Worm (Caenorhabditis elegans): ENCODE data around the gene dyf-2.

The dyf-2 gene

ce11 chrIII:13643534-13643933 is 42.7 kb downstream of the dyf-2 start, which contains the start of the genes drr-2 and set-16 (continued):
- TF ChIP-seq unc-120 (tag; optimal IDR thresholded peaks at IDR 0.05; ENCODE audit: poor library complexity, severe bottlenecking), result peak; percentile 96
- TF ChIP-seq ceh-43 (GFP tag; optimal IDR thresholded peaks at IDR 0.05), result peak; percentile 2
- TF ChIP-seq ceh-39 (tag; optimal IDR thresholded peaks at IDR 0.05), result peak; percentile 98
- TF ChIP-seq lin-13 (tag; optimal IDR thresholded peaks at IDR 0.05), result peak; percentile 98
- TF ChIP-seq nhr-237 (tag; optimal IDR thresholded peaks at IDR 0.05), result peak; percentile 98
- no peak for TF ChIP-seq sem-2 (GFP tag; optimal IDR thresholded peaks at IDR 0.05)

ce11 chrIII:13642776-13643175 is 43.5 kb downstream of the dyf-2 start:
- no peak for TF ChIP-seq nhr-28 (tag; optimal IDR thresholded peaks at IDR 0.05)
- no peak for TF ChIP-seq nhr-237 (tag; optimal IDR thresholded peaks at IDR 0.05)
- no peak for TF ChIP-seq ces-1 (GFP tag; optimal IDR thresholded peaks at IDR 0.05)
- TF ChIP-seq ceh-39 (tag; optimal IDR thresholded peaks at IDR 0.05), result no peak
- TF ChIP-seq hlh-1 (tag; optimal IDR thresholded peaks at IDR 0.05), result no peak
- no peak for TF ChIP-seq flh-1 (GFP tag; optimal IDR thresholded peaks at IDR 0.05)
- TF ChIP-seq lsy-2 (tag; optimal IDR thresholded peaks at IDR 0.05), result no peak
- TF ChIP-seq lin-32 (GFP tag; optimal IDR thresholded peaks at IDR 0.05), result no peak
- TF ChIP-seq elt-3 (tag; optimal IDR thresholded peaks at IDR 0.05), result no peak
- TF ChIP-seq drap-1 (GFP tag; optimal IDR thresholded peaks at IDR 0.05), result no peak
- no peak for TF ChIP-seq sptf-1 (tag; optimal IDR thresholded peaks at IDR 0.05)
- no peak for TF ChIP-seq blmp-1 (tag; optimal IDR thresholded peaks at IDR 0.05)
- no peak for TF ChIP-seq M03D4.4 (tag; optimal IDR thresholded peaks at IDR 0.05)

ce11 chrIII:13642227-13642626 is 44.0 kb downstream of the dyf-2 start, which contains the start of gene T12D8.10:
TSS of gene T12D8.10 (minus strand) at chrIII:13642327.
- TF ChIP-seq flh-1 (GFP tag; optimal IDR thresholded peaks at IDR 0.05) (no peak), sem-2 (GFP tag; optimal IDR thresholded peaks at IDR 0.05) (no peak), bed-3 (GFP tag; optimal IDR thresholded peaks at IDR 0.05) (no peak), lsy-2 (tag; optimal IDR thresholded peaks at IDR 0.05) (no peak), unc-120 (tag; optimal IDR thresholded peaks at IDR 0.05; ENCODE audit: poor library complexity, severe bottlenecking) (no peak), sptf-1 (tag; optimal IDR thresholded peaks at IDR 0.05) (no peak), nhr-76 (tag; optimal IDR thresholded peaks at IDR 0.05) (no peak), mep-1 (tag; optimal IDR thresholded peaks at IDR 0.05) (no peak), lin-32 (GFP tag; optimal IDR thresholded peaks at IDR 0.05) (no peak), mab-5 (tag; optimal IDR thresholded peaks at IDR 0.05) (no peak), mls-2 (tag; optimal IDR thresholded peaks at IDR 0.05) (no peak), nhr-237 (tag; optimal IDR thresholded peaks at IDR 0.05) (no peak)

DNA sequence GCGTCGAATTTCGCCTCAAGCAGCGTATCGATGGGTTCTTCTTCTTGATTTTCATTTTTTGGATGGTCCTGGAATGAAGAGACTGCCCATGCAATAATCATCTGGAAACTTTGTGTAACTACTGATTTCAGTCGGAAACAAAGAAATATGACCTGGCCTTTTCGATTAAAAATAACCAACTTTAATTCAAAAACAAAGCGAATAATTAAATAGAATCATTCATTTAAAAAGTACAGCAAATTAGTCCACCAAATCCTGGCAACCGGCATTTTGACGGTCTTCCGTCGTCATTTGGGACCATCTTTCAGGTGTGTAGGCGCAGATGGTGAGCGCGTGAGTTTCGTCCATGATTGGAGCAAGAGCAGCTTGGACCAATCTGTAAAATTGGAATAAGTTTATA is 44.7 kb downstream of the dyf-2 start, which contains the start of gene acbp-5:
Gene acbp-5, minus strand, starts transcription at position 101 of the 400 bp plus-strand sequence.
- TF ChIP-seq mls-2 (tag; optimal IDR thresholded peaks at IDR 0.05), result no peak
- no peak for TF ChIP-seq mep-1 (tag; optimal IDR thresholded peaks at IDR 0.05)
- TF ChIP-seq unc-62 (GFP tag; optimal IDR thresholded peaks at IDR 0.05), result no peak
- TF ChIP-seq lin-13 (tag; optimal IDR thresholded peaks at IDR 0.05), result no peak
- no peak for TF ChIP-seq ceh-39 (tag; optimal IDR thresholded peaks at IDR 0.05)
- no peak for TF ChIP-seq nhr-76 (tag; optimal IDR thresholded peaks at IDR 0.05)
- no peak for TF ChIP-seq tbx-8 (GFP tag; optimal IDR thresholded peaks at IDR 0.05)
- TF ChIP-seq ceh-83 (GFP tag; optimal IDR thresholded peaks at IDR 0.05), result no peak
- no peak for TF ChIP-seq zip-8 (tag; optimal IDR thresholded peaks at IDR 0.05)
- TF ChIP-seq mab-5 (tag; optimal IDR thresholded peaks at IDR 0.05), result no peak
- no peak for TF ChIP-seq pha-4 (tag; optimal IDR thresholded peaks at IDR 0.05)
- no peak for TF ChIP-seq drap-1 (GFP tag; optimal IDR thresholded peaks at IDR 0.05)

DNA sequence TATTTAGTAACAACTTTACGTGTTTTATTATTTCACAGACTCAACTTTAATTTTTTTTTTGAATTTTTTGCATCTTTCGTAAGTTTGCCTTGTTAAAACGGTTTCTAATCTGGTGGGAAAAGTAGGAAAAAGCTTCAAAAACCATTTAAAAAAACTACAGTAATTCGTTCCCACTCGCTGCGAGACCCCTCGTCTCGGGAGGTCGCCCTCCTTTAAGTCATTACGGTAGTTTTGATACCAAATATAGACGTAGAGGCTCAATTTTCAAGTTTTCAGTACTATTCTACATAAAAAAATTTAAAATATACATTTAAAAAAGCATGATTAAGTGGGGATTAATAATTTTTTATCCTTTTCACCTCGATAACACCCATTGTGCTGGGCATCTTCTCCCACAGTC is 45.4 kb downstream of the dyf-2 start:
- TF ChIP-seq unc-62 (GFP tag; optimal IDR thresholded peaks at IDR 0.05), result no peak
- no peak for TF ChIP-seq lin-32 (GFP tag; optimal IDR thresholded peaks at IDR 0.05)
- TF ChIP-seq unc-120 (tag; optimal IDR thresholded peaks at IDR 0.05; ENCODE audit: poor library complexity, severe bottlenecking), result no peak
- no peak for TF ChIP-seq tbx-8 (GFP tag; optimal IDR thresholded peaks at IDR 0.05)
- no peak for TF ChIP-seq unc-39 (tag; optimal IDR thresholded peaks at IDR 0.05)
- no peak for TF ChIP-seq ztf-11 (tag; optimal IDR thresholded peaks at IDR 0.05)
- TF ChIP-seq elt-3 (tag; optimal IDR thresholded peaks at IDR 0.05), result no peak
- no peak for TF ChIP-seq mep-1 (tag; optimal IDR thresholded peaks at IDR 0.05)
- TF ChIP-seq bed-3 (GFP tag; optimal IDR thresholded peaks at IDR 0.05), result no peak
- no peak for TF ChIP-seq snpc-4 (tag; optimal IDR thresholded peaks at IDR 0.05)
- no peak for TF ChIP-seq nhr-28 (tag; optimal IDR thresholded peaks at IDR 0.05)
- no peak for TF ChIP-seq ceh-43 (GFP tag; optimal IDR thresholded peaks at IDR 0.05)
- no peak for TF ChIP-seq M03D4.4 (tag; optimal IDR thresholded peaks at IDR 0.05)
- no peak for TF ChIP-seq zip-8 (tag; optimal IDR thresholded peaks at IDR 0.05)

All from whole organism, mixed stage, embryonic.